Worm (Caenorhabditis elegans) whole organism, L4 larva: Measurements from ENCODE around the gene glb-21.

Source experiments
- T20F7.1 ChIP-seq: fragments of 200-800 bp; sonication (Bioruptor generic); optimal IDR thresholded peaks from 2 replicates; lab custom pipeline; 2018; ENCODE audit warnings: mild to moderate bottlenecking, missing genetic modification characterization, missing compliant biosample characterization
- ZK546.5 ChIP-seq, 2 experiments: sonication (generic microtip); optimal IDR thresholded peaks; 2 replicates each; lab custom pipeline; 2017; ENCODE audit warnings: missing biosample characterization in 2 of 2, missing genetic modification characterization in 2 of 2
- ama-1 ChIP-seq: fragments of 150-350 bp; optimal IDR thresholded peaks from 2 replicates; lab custom pipeline; 2014; ENCODE audit warnings: inconsistent platforms, mixed read lengths
- ces-1 ChIP-seq: fragments of 150-350 bp; sonication (generic microtip); optimal IDR thresholded peaks from 4 replicates; lab custom pipeline; 2014; ENCODE audit warnings: missing biosample characterization, missing genetic modification reagents, missing genetic modification characterization
- fkh-10 ChIP-seq: fragments of 150-350 bp; optimal IDR thresholded peaks from 2 replicates; lab custom pipeline; 2014; ENCODE audit warnings: missing biosample characterization, missing genetic modification reagents, missing genetic modification characterization
- lsy-2 ChIP-seq, 2 experiments: fragments of 150-350 bp in 1 of 2; sonication (generic microtip) in 1 of 2; optimal IDR thresholded peaks; 2 replicates each; lab custom pipeline; 2014 to 2017; ENCODE audit warnings: missing biosample characterization in 2 of 2, missing genetic modification characterization in 2 of 2
- nhr-77 ChIP-seq: fragments of 150-350 bp; optimal IDR thresholded peaks from 2 replicates; lab custom pipeline; 2014; ENCODE audit warnings: missing biosample characterization, missing genetic modification characterization
- unc-130 ChIP-seq: sonication (generic microtip); optimal IDR thresholded peaks from 2 replicates; lab custom pipeline; 2016; ENCODE audit warnings: missing genetic modification reagents, missing genetic modification characterization, missing compliant biosample characterization

ce11 chrIV:10705176-10705575 lies 6.4 kb downstream of the glb-21 start, which contains the start of gene R102.10:
- TF ChIP-seq ces-1 (GFP tag; lab: Kevin White, UChicago) = no peak
- TF ChIP-seq nhr-77 (tag; lab: Kevin White, UChicago) = no peak
- no peak for TF ChIP-seq T20F7.1
- TF ChIP-seq lsy-2 (tag; optimal IDR thresholded peaks at IDR 0.05; lab: Kevin White, UChicago) = no peak
- TF ChIP-seq ama-1 (lab: Kevin White, UChicago) = no peak
- TF ChIP-seq fkh-10 = no peak
- no peak for TF ChIP-seq ZK546.5 (tag; optimal IDR thresholded peaks at IDR 0.05; lab: Kevin White, UChicago)
- TF ChIP-seq unc-130 (GFP tag; lab: Kevin White, UChicago) = no peak
